Worm (Caenorhabditis elegans): ENCODE measurements around the gene str-169.

str-169 gene

ce11 chrIV:4975995-4976394, 30.1 kb downstream of the str-169 start, which contains the start of gene Y9C9A.16:
TSS of gene Y9C9A.16 (minus strand) at chrIV:4976125.
- TF ChIP-seq lin-39 (tag; optimal IDR thresholded peaks at IDR 0.05): no peak
- TF ChIP-seq ceh-16 (tag; optimal IDR thresholded peaks at IDR 0.05): no peak
- no peak for TF ChIP-seq lsy-2 (tag; optimal IDR thresholded peaks at IDR 0.05)
- no peak for TF ChIP-seq F13H6.1 (tag; optimal IDR thresholded peaks at IDR 0.05)
- TF ChIP-seq ztf-4 (tag; optimal IDR thresholded peaks at IDR 0.05): no peak
- TF ChIP-seq blmp-1 (tag; optimal IDR thresholded peaks at IDR 0.05; ENCODE audit: insufficient read depth): no peak
- no peak for TF ChIP-seq peb-1 (tag; optimal IDR thresholded peaks at IDR 0.05)

- no peak for TF ChIP-seq nhr-25 (tag; optimal IDR thresholded peaks at IDR 0.05)
- TF ChIP-seq Y55F3AM.14 (GFP tag; optimal IDR thresholded peaks at IDR 0.05): no peak
- TF ChIP-seq R02D3.7 (tag; optimal IDR thresholded peaks at IDR 0.05): no peak
- no peak for TF ChIP-seq lin-39 (tag; optimal IDR thresholded peaks at IDR 0.05)
- TF ChIP-seq lin-11 (tag; optimal IDR thresholded peaks at IDR 0.05): no peak
- TF ChIP-seq ZK546.5 (tag; optimal IDR thresholded peaks at IDR 0.05): no peak
These were observed 31.4 kb downstream of the str-169 start, which contains the start of gene E03H12.5 for ce11 chrIV:4977176-4977693. TSS of gene E03H12.5 (plus strand) at chrIV:4977226.

ce11 chrIV:4981027-4981426, 35.2 kb downstream of the str-169 start, which contains the start of gene srz-24:
TSS of gene srz-24 (minus strand) at chrIV:4981127.
- TF ChIP-seq nhr-6 (tag; optimal IDR thresholded peaks at IDR 0.05): no peak
- TF ChIP-seq sma-3 (GFP tag; optimal IDR thresholded peaks at IDR 0.05): no peak
- TF ChIP-seq lsy-2 (tag; optimal IDR thresholded peaks at IDR 0.05): no peak
- no peak for TF ChIP-seq nhr-10 (tag; optimal IDR thresholded peaks at IDR 0.05)
- TF ChIP-seq unc-62 (GFP tag; optimal IDR thresholded peaks at IDR 0.05): no peak
- no peak for TF ChIP-seq nhr-11 (tag; optimal IDR thresholded peaks at IDR 0.05)
- no peak for TF ChIP-seq peb-1 (tag; optimal IDR thresholded peaks at IDR 0.05)
- TF ChIP-seq nhr-25 (tag; optimal IDR thresholded peaks at IDR 0.05): no peak
- no peak for TF ChIP-seq dmd-4 (tag; optimal IDR thresholded peaks at IDR 0.05)
- no peak for TF ChIP-seq ceh-82 (tag; optimal IDR thresholded peaks at IDR 0.05)
- no peak for TF ChIP-seq lin-11 (tag; optimal IDR thresholded peaks at IDR 0.05)
- no peak for TF ChIP-seq snpc-4 (tag; optimal IDR thresholded peaks at IDR 0.05)
- TF ChIP-seq zag-1 (tag; optimal IDR thresholded peaks at IDR 0.05): no peak
- no peak for TF ChIP-seq elt-1 (tag; optimal IDR thresholded peaks at IDR 0.05)
- no peak for TF ChIP-seq lin-39 (tag; optimal IDR thresholded peaks at IDR 0.05)
- no peak for TF ChIP-seq nhr-21 (tag; optimal IDR thresholded peaks at IDR 0.05)
- no peak for TF ChIP-seq sem-4 (tag; optimal IDR thresholded peaks at IDR 0.05)
- no peak for TF ChIP-seq unc-39 (tag; optimal IDR thresholded peaks at IDR 0.05)
- no peak for TF ChIP-seq nhr-77 (tag; optimal IDR thresholded peaks at IDR 0.05)
- no peak for TF ChIP-seq skn-1 (tag; optimal IDR thresholded peaks at IDR 0.05)

- no peak for TF ChIP-seq ztf-1 (GFP tag; conservative IDR thresholded peaks at IDR 0.05)
These were observed 36.6 kb downstream of the str-169 start, which contains the start of gene E03H12.4 for ce11 chrIV:4982477-4982876. TSS of gene E03H12.4 (plus strand) at chrIV:4982596.

- TF ChIP-seq unc-62 (GFP tag; optimal IDR thresholded peaks at IDR 0.05) (no peak), sma-3 (GFP tag; optimal IDR thresholded peaks at IDR 0.05) (no peak), nhr-6 (tag; optimal IDR thresholded peaks at IDR 0.05) (no peak), Y55F3AM.14 (GFP tag; optimal IDR thresholded peaks at IDR 0.05) (no peak), dmd-4 (tag; optimal IDR thresholded peaks at IDR 0.05) (no peak), C34F6.9 (tag; optimal IDR thresholded peaks at IDR 0.05) (no peak), blmp-1 (tag; optimal IDR thresholded peaks at IDR 0.05; ENCODE audit: insufficient read depth) (no peak), elt-3 (tag; optimal IDR thresholded peaks at IDR 0.05) (no peak), lsy-2 (tag; optimal IDR thresholded peaks at IDR 0.05) (no peak), R02D3.7 (tag; optimal IDR thresholded peaks at IDR 0.05) (no peak), ceh-82 (tag; optimal IDR thresholded peaks at IDR 0.05) (no peak), mdl-1 (tag; optimal IDR thresholded peaks at IDR 0.05) (no peak), nhr-237 (tag; optimal IDR thresholded peaks at IDR 0.05) (no peak), fos-1 (tag; optimal IDR thresholded peaks at IDR 0.05) (no peak), nhr-10 (tag; optimal IDR thresholded peaks at IDR 0.05) (no peak), snpc-4 (tag; optimal IDR thresholded peaks at IDR 0.05) (no peak), elt-1 (tag; optimal IDR thresholded peaks at IDR 0.05) (no peak), lin-39 (tag; optimal IDR thresholded peaks at IDR 0.05) (no peak)
These were observed 37.9 kb downstream of the str-169 start, which contains the start of gene clec-176 for ce11 chrIV:4983746-4984145. TSS of gene clec-176 (plus strand) at chrIV:4984046.

Measured in whole organism, L2 larva.